Fruit fly (Drosophila melanogaster) whole organism, prepupa: ENCODE results near the gene Acam.

Source experiments
- CG3032 ChIP-seq: fragments of 200-800 bp; optimal IDR thresholded peaks from 2 replicates; lab custom pipeline; 2019; ENCODE audit warnings: missing biosample characterization, mild to moderate bottlenecking, missing genetic modification characterization, moderate library complexity
- CG3919 ChIP-seq: fragments of 200-800 bp; sonication (Bioruptor generic); optimal IDR thresholded peaks from 3 replicates; lab custom pipeline; 2016; ENCODE audit warnings: missing biosample characterization, missing genetic modification characterization
- Gug ChIP-seq: fragments of 200-800 bp; sonication (Bioruptor generic); IDR thresholded peaks from 2 replicates; pipeline ENCODE4 v1.3.6; 2022; ENCODE audit warnings: missing biosample characterization, missing genetic modification characterization
- Hr4 ChIP-seq: fragments of 200-800 bp; sonication (Bioruptor generic); optimal IDR thresholded peaks from 3 replicates; lab custom pipeline; 2016; ENCODE audit warnings: missing biosample characterization, missing genetic modification characterization
- Sox102F ChIP-seq: fragments of 200-800 bp; sonication (Bioruptor generic); optimal IDR thresholded peaks from 2 replicates; lab custom pipeline; 2016; ENCODE audit warnings: missing biosample characterization, mild to moderate bottlenecking, missing genetic modification characterization
- Sox14 ChIP-seq: fragments of 200-800 bp; sonication (Bioruptor generic); optimal IDR thresholded peaks from 3 replicates; lab custom pipeline; 2016; ENCODE audit warnings: missing biosample characterization, missing genetic modification characterization
- salr ChIP-seq, 2 experiments: fragments of 200-800 bp; sonication (Bioruptor generic); optimal IDR thresholded peaks; 3 replicates each; lab custom pipeline; 2016 to 2018; ENCODE audit warnings: missing biosample characterization in 2 of 2, missing genetic modification characterization in 2 of 2, mild to moderate bottlenecking in 1 of 2
- vri ChIP-seq: fragments of 200-800 bp; sonication (Bioruptor generic); optimal IDR thresholded peaks from 3 replicates; lab custom pipeline; 2016; ENCODE audit warnings: missing biosample characterization, mild to moderate bottlenecking, missing genetic modification characterization

DNA sequence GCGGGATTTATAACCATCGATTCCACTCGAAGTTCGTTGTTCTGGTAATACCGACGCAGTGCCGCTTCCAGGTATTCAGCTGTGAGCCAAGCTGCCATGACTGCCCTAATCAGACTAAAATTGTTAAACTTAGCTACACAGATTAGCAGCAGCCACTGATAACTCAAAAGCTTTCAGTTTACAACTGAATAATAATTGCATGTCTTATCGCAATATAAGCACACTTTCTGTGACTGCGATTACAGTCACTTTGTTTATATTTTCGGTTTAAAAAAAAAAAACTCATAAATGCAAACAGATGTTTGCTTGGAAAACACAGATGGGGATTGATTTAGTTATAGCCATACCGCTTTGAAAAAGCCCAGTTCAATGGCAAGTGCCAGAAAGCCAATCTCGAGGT lies 22.4 kb upstream of the Acam start, which contains the start of gene CG31380:
- TF ChIP-seq Gug (GFP tag; lab: Robert Waterston, UW) (no peak), vri (GFP tag; lab: Kevin White, UChicago) (no peak), CG3919 (GFP tag; lab: Kevin White, UChicago) (no peak), Sox14 (GFP tag; lab: Kevin White, UChicago) (no peak), CG3032 (tag; lab: Kevin White, UChicago) (no peak), Sox102F (GFP tag; lab: Kevin White, UChicago) (no peak), salr (GFP tag; optimal IDR thresholded peaks at IDR 0.05; lab: Kevin White, UChicago) (no peak), Hr4 (GFP tag; lab: Kevin White, UChicago) (no peak)
